Fruit fly (Drosophila melanogaster) whole organism, prepupa: ENCODE results near the gene CG18418.

ENCODE experiments used
- Blimp-1 ChIP-seq: fragments of 200-800 bp; sonication (Bioruptor generic); optimal IDR thresholded peaks from 3 replicates; lab custom pipeline; 2017; ENCODE audit warnings: missing biosample characterization, missing genetic modification characterization, mild to moderate bottlenecking, moderate library complexity, missing genetic modification reagents
- CG10631 ChIP-seq: fragments of 200-800 bp; sonication (Bioruptor generic); optimal IDR thresholded peaks from 2 replicates; lab custom pipeline; 2016; ENCODE audit warnings: missing biosample characterization, missing genetic modification characterization
- CG10669 ChIP-seq: fragments of 200-800 bp; sonication (Bioruptor generic); optimal IDR thresholded peaks from 3 replicates; lab custom pipeline; 2018; ENCODE audit warnings: missing biosample characterization, mild to moderate bottlenecking, missing genetic modification characterization, moderate library complexity
- CG11294 ChIP-seq: fragments of 200-800 bp; sonication (Bioruptor generic); IDR thresholded peaks from 2 replicates; pipeline ENCODE4 v1.3.6; 2022; ENCODE audit warnings: missing biosample characterization, missing genetic modification characterization
- CG11762 ChIP-seq: fragments of 200-800 bp; sonication (Bioruptor generic); optimal IDR thresholded peaks from 3 replicates; lab custom pipeline; 2016; ENCODE audit warnings: missing biosample characterization, missing genetic modification characterization; ENCODE audit not compliant: insufficient read depth
- CG11902 ChIP-seq: fragments of 200-800 bp; sonication (Bioruptor generic); optimal IDR thresholded peaks from 3 replicates; lab custom pipeline; 2016; ENCODE audit warnings: missing biosample characterization, missing genetic modification characterization
- CG15336 ChIP-seq: fragments of 200-800 bp; sonication (Bioruptor generic); IDR thresholded peaks from 2 replicates; pipeline ENCODE4 v1.3.6; 2022; ENCODE audit warnings: missing biosample characterization, missing genetic modification characterization
- CG31627 ChIP-seq: fragments of 200-800 bp; sonication (Bioruptor generic); optimal IDR thresholded peaks from 3 replicates; lab custom pipeline; 2016; ENCODE audit warnings: missing biosample characterization, missing genetic modification characterization
- CG32006 ChIP-seq: fragments of 200-800 bp; sonication (Bioruptor generic); optimal IDR thresholded peaks from 3 replicates; lab custom pipeline; 2017; ENCODE audit warnings: missing biosample characterization, mild to moderate bottlenecking, missing genetic modification characterization
- CG3919 ChIP-seq: fragments of 200-800 bp; sonication (Bioruptor generic); optimal IDR thresholded peaks from 3 replicates; lab custom pipeline; 2016; ENCODE audit warnings: missing biosample characterization, missing genetic modification characterization
- CG6163 ChIP-seq: fragments of 200-800 bp; sonication (Bioruptor generic); IDR thresholded peaks from 3 replicates; pipeline ENCODE4 v1.3.6; 2022; ENCODE audit warnings: missing biosample characterization, missing genetic modification characterization
- CG6276 ChIP-seq: fragments of 200-800 bp; sonication (Bioruptor generic); optimal IDR thresholded peaks from 2 replicates; lab custom pipeline; 2017; ENCODE audit warnings: missing biosample characterization, mild to moderate bottlenecking, missing genetic modification characterization
- CG6808 ChIP-seq: fragments of 200-800 bp; sonication (Bioruptor generic); optimal IDR thresholded peaks from 3 replicates; lab custom pipeline; 2017; ENCODE audit warnings: missing biosample characterization, missing genetic modification characterization, mild to moderate bottlenecking, moderate library complexity, missing genetic modification reagents
- CG6854 ChIP-seq: fragments of 200-800 bp; sonication (Bioruptor generic); optimal IDR thresholded peaks from 2 replicates; lab custom pipeline; 2017; ENCODE audit warnings: missing biosample characterization, mild to moderate bottlenecking, missing genetic modification characterization
- CG8119 ChIP-seq: fragments of 200-800 bp; sonication (Bioruptor generic); IDR thresholded peaks from 3 replicates; pipeline ENCODE4 v1.3.6; 2022; ENCODE audit warnings: missing biosample characterization, missing genetic modification characterization
- CG8319 ChIP-seq: fragments of 200-800 bp; sonication (Bioruptor generic); optimal IDR thresholded peaks from 3 replicates; lab custom pipeline; 2016; ENCODE audit warnings: missing biosample characterization, missing genetic modification characterization
- CG9139 ChIP-seq: fragments of 200-800 bp; sonication (Bioruptor generic); optimal IDR thresholded peaks from 3 replicates; lab custom pipeline; 2017; ENCODE audit warnings: missing biosample characterization, mild to moderate bottlenecking, missing genetic modification characterization
- Eip75B ChIP-seq: fragments of 200-800 bp; sonication (Bioruptor generic); optimal IDR thresholded peaks from 3 replicates; lab custom pipeline; 2016; ENCODE audit warnings: missing biosample characterization, missing genetic modification characterization
- Eip78C ChIP-seq: fragments of 200-800 bp; sonication (Bioruptor generic); peaks from one replicate; lab custom pipeline; 2016; ENCODE audit warnings: missing biosample characterization, missing genetic modification characterization
- Eip93F ChIP-seq: fragments of 200-800 bp; sonication (Bioruptor generic); optimal IDR thresholded peaks from 2 replicates; lab custom pipeline; 2016; ENCODE audit warnings: missing biosample characterization, mild to moderate bottlenecking, missing genetic modification characterization
- Ets21C ChIP-seq: fragments of 200-800 bp; sonication (Bioruptor generic); optimal IDR thresholded peaks from 3 replicates; lab custom pipeline; 2016; ENCODE audit warnings: missing biosample characterization, missing genetic modification characterization
- Ets96B ChIP-seq: fragments of 200-800 bp; optimal IDR thresholded peaks from 2 replicates; lab custom pipeline; 2019; ENCODE audit warnings: missing biosample characterization, mild to moderate bottlenecking, missing genetic modification characterization, moderate library complexity
- Gug ChIP-seq: fragments of 200-800 bp; sonication (Bioruptor generic); IDR thresholded peaks from 2 replicates; pipeline ENCODE4 v1.3.6; 2022; ENCODE audit warnings: missing biosample characterization, missing genetic modification characterization
- Hr38 ChIP-seq: sonication (Bioruptor generic); optimal IDR thresholded peaks from 2 replicates; lab custom pipeline; 2016; ENCODE audit warnings: missing biosample characterization, missing genetic modification characterization
- Hr39 ChIP-seq: fragments of 200-800 bp; sonication (Bioruptor generic); optimal IDR thresholded peaks from 2 replicates; lab custom pipeline; 2016; ENCODE audit warnings: missing biosample characterization, missing genetic modification characterization
- Hr4 ChIP-seq: fragments of 200-800 bp; sonication (Bioruptor generic); optimal IDR thresholded peaks from 3 replicates; lab custom pipeline; 2016; ENCODE audit warnings: missing biosample characterization, missing genetic modification characterization
- Lpt ChIP-seq: fragments of 200-800 bp; sonication (Bioruptor generic); optimal IDR thresholded peaks from 3 replicates; lab custom pipeline; 2016; ENCODE audit warnings: missing biosample characterization, missing genetic modification characterization
- Met ChIP-seq: fragments of 200-800 bp; sonication (Bioruptor generic); optimal IDR thresholded peaks from 3 replicates; lab custom pipeline; 2016; ENCODE audit warnings: missing biosample characterization, missing genetic modification characterization
- Sox102F ChIP-seq: fragments of 200-800 bp; sonication (Bioruptor generic); optimal IDR thresholded peaks from 2 replicates; lab custom pipeline; 2016; ENCODE audit warnings: missing biosample characterization, mild to moderate bottlenecking, missing genetic modification characterization
- Sox15 ChIP-seq: fragments of 200-800 bp; sonication (Bioruptor generic); optimal IDR thresholded peaks from 3 replicates; lab custom pipeline; 2016; ENCODE audit warnings: missing biosample characterization, missing genetic modification characterization
- cyc ChIP-seq: fragments of 200-800 bp; sonication (Bioruptor generic); optimal IDR thresholded peaks from 3 replicates; lab custom pipeline; 2016; ENCODE audit warnings: missing biosample characterization, missing genetic modification characterization
- eg ChIP-seq: fragments of 200-800 bp; sonication (Bioruptor generic); IDR thresholded peaks from 3 replicates; pipeline ENCODE4 v1.3.6; 2022; ENCODE audit warnings: missing biosample characterization, missing genetic modification characterization
- fd59A ChIP-seq: fragments of 200-800 bp; sonication (Bioruptor generic); optimal IDR thresholded peaks from 2 replicates; lab custom pipeline; 2017; ENCODE audit warnings: missing biosample characterization, mild to moderate bottlenecking, missing genetic modification characterization, missing genetic modification reagents
- pdm3 ChIP-seq: fragments of 200-800 bp; sonication (Bioruptor generic); optimal IDR thresholded peaks from 3 replicates; lab custom pipeline; 2016; ENCODE audit warnings: missing biosample characterization, missing genetic modification characterization
- salr ChIP-seq, 2 experiments: fragments of 200-800 bp; sonication (Bioruptor generic); optimal IDR thresholded peaks; 3 replicates each; lab custom pipeline; 2016 to 2018; ENCODE audit warnings: missing biosample characterization in 2 of 2, missing genetic modification characterization in 2 of 2, mild to moderate bottlenecking in 1 of 2
- spab ChIP-seq: fragments of 200-800 bp; sonication (Bioruptor generic); optimal IDR thresholded peaks from 2 replicates; lab custom pipeline; 2017; ENCODE audit warnings: missing biosample characterization, mild to moderate bottlenecking, missing genetic modification characterization, missing genetic modification reagents
- ss ChIP-seq, 2 experiments: fragments of 200-800 bp; sonication (Bioruptor generic); optimal IDR thresholded peaks; 2 replicates in 1 of 2; 3 replicates in 1 of 2; lab custom pipeline; 2017 to 2018; ENCODE audit warnings: mild to moderate bottlenecking in 2 of 2, missing biosample characterization in 2 of 2, missing genetic modification characterization in 2 of 2, moderate library complexity in 1 of 2
- svp ChIP-seq: fragments of 200-800 bp; sonication (Bioruptor generic); peaks from one replicate; lab custom pipeline; 2016; ENCODE audit warnings: missing biosample characterization, missing genetic modification characterization
- topi ChIP-seq: fragments of 200-800 bp; sonication (Bioruptor generic); optimal IDR thresholded peaks from 3 replicates; lab custom pipeline; 2016; ENCODE audit warnings: missing biosample characterization, missing genetic modification characterization
- vri ChIP-seq: fragments of 200-800 bp; sonication (Bioruptor generic); optimal IDR thresholded peaks from 3 replicates; lab custom pipeline; 2016; ENCODE audit warnings: missing biosample characterization, mild to moderate bottlenecking, missing genetic modification characterization

Gene CG18418

dm6 chr3L:4686050-4686449, 3.8 kb downstream of the CG18418 start:
- TF ChIP-seq Eip78C (peak; percentile 21), svp (GFP tag; lab: Kevin White, UChicago) (peak; percentile 54), salr (GFP tag; optimal IDR thresholded peaks at IDR 0.05; lab: Kevin White, UChicago) (no peak)

dm6 chr3L:4684622-4685276, 5.1 kb downstream of the CG18418 start:
- peak; percentile 66 for TF ChIP-seq Eip78C
- TF ChIP-seq Eip93F, result no peak
- peak; percentile 80 for TF ChIP-seq svp (GFP tag; lab: Kevin White, UChicago)
- no peak for TF ChIP-seq eg (GFP tag; lab: Robert Waterston, UW)

- TF ChIP-seq CG15336 (GFP tag; lab: Robert Waterston, UW) (no peak), salr (GFP tag; optimal IDR thresholded peaks at IDR 0.05; lab: Kevin White, UChicago) (no peak), Hr39 (no peak), ss (GFP tag; optimal IDR thresholded peaks at IDR 0.05; lab: Kevin White, UChicago) (peak in 1 of 2 experiments; percentile 42), CG11294 (GFP tag; lab: Robert Waterston, UW) (no peak), Sox15 (GFP tag; lab: Kevin White, UChicago) (no peak), cyc (GFP tag; lab: Kevin White, UChicago) (peak; percentile 8), Hr38 (GFP tag; lab: Kevin White, UChicago) (no peak), Hr4 (no peak), topi (peak; percentile 37), Sox102F (no peak), CG10669 (GFP tag; lab: Kevin White, UChicago) (peak; percentile 36), fd59A (GFP tag; lab: Kevin White, UChicago) (no peak), vri (no peak), CG6276 (peak; percentile 6), eg (GFP tag; lab: Robert Waterston, UW) (peak; percentile 45; the same call in 1 of the 3 replicates), Blimp-1 (GFP tag; lab: Kevin White, UChicago) (no peak), pdm3 (no peak), CG11902 (GFP tag; lab: Kevin White, UChicago) (no peak), CG31627 (GFP tag; lab: Kevin White, UChicago) (no peak), Eip78C (peak; percentile 81), CG6163 (GFP tag; lab: Robert Waterston, UW) (no peak), Eip75B (GFP tag; lab: Kevin White, UChicago) (peak; percentile 53), CG11762 (GFP tag; lab: Kevin White, UChicago) (peak; percentile 11), Ets21C (GFP tag; lab: Kevin White, UChicago) (no peak), CG8119 (GFP tag; lab: Robert Waterston, UW) (0 out of 3 replicates have a peak, but pooled peaks have one; percentile 18), Gug (GFP tag; lab: Robert Waterston, UW) (0 out of 2 replicates have a peak, but pooled peaks have one; percentile 14), spab (GFP tag; lab: Kevin White, UChicago) (peak; percentile 16), CG8319 (no peak), svp (GFP tag; lab: Kevin White, UChicago) (peak; percentile 63), Met (GFP tag; lab: Kevin White, UChicago) (no peak), CG10631 (peak; percentile 36), Lpt (GFP tag; lab: Kevin White, UChicago) (no peak), CG32006 (peak; percentile 36), CG6854 (no peak), Ets96B (tag; lab: Kevin White, UChicago) (peak; percentile 41), CG9139 (GFP tag; lab: Kevin White, UChicago) (no peak), CG6808 (GFP tag; lab: Kevin White, UChicago) (no peak), CG3919 (GFP tag; lab: Kevin White, UChicago) (peak; percentile 35)
- TF ChIP-seq, all 60 proteins: peak for 17
Measured at dm6 chr3L:4679063-4679462, 10.8 kb downstream of the CG18418 start.
